Fruit fly (Drosophila melanogaster): ENCODE data around the gene Miox.

DNA sequence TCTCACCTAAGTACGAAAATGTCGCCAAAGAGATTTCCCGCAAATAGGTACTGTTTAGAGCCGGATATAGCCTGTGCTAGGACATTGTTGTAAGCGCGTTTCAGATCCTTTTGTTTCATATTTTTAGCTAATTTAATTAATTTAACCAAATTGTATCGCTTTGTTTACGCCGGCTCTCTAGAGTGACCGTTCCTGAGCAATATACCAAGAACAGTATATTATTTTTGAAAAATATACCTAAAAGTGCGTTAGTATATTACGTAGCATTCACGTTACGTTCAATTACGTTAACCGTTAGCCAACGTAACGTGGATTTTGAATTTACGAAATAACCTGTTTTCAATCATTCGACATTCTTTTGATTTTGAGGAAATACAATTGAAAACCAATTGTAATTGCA lies 8.7 kb downstream of the Miox start, which contains the start of gene thoc6:
- TF ChIP-seq Pif1A (GFP tag; optimal IDR thresholded peaks at IDR 0.05), result no peak
- TF ChIP-seq rn (GFP tag; IDR thresholded peaks at IDR 0.05), result no peak
- no peak for TF ChIP-seq Snoo (tag; optimal IDR thresholded peaks at IDR 0.05)
- no peak for TF ChIP-seq CG12605 (GFP tag; IDR thresholded peaks at IDR 0.05)
- no peak for TF ChIP-seq CG13204 (GFP tag; optimal IDR thresholded peaks at IDR 0.05)
- TF ChIP-seq CG8301 (tag; optimal IDR thresholded peaks at IDR 0.05), result no peak
